In genomic region chr3R:8334982-8335381, dm6 we compare ENCODE assay signal across 1 fruit fly cellular context.
A peak's percentile ranks its signal among the peaks of the same experiment; 100 is the strongest.
TF ChIP-seq lines count a peak whose summit lies in the region.

No protein-coding gene starts in this region.

TF ChIP-seq in whole organism, embryonic, 481 proteins besides CTCF, POLR2A, EP300 and RAD21 (continued from another document):
- TF ChIP-seq Sox102F (GFP tag; optimal IDR thresholded peaks at IDR 0.05; lab: Kevin White, UChicago) (no peak), CG2712 (tag; optimal IDR thresholded peaks at IDR 0.05; lab: Kevin White, UChicago) (no peak), Rx (GFP tag; IDR thresholded peaks at IDR 0.05; lab: Robert Waterston, UW) (no peak), hb (GFP tag; IDR thresholded peaks at IDR 0.05; lab: Robert Waterston, UW; ENCODE audit: partially characterized antibody) (no peak), zen (tag; optimal IDR thresholded peaks at IDR 0.05; lab: Kevin White, UChicago) (peak; percentile 44), Elba2 (GFP tag; optimal IDR thresholded peaks at IDR 0.05; lab: Kevin White, UChicago) (peak; percentile 93), CG11456 (GFP tag; IDR thresholded peaks at IDR 0.05; lab: Robert Waterston, UW) (no peak), CG14014 (GFP tag; IDR thresholded peaks at IDR 0.05; lab: Robert Waterston, UW) (no peak), sd (tag; optimal IDR thresholded peaks at IDR 0.05; lab: Kevin White, UChicago) (no peak), fu2 (GFP tag; optimal IDR thresholded peaks at IDR 0.05; lab: Kevin White, UChicago) (no peak), CG17359 (tag; optimal IDR thresholded peaks at IDR 0.05; lab: Kevin White, UChicago) (no peak), ase (GFP tag; IDR thresholded peaks at IDR 0.05; lab: Robert Waterston, UW) (no peak), NfI (GFP tag; optimal IDR thresholded peaks at IDR 0.05; lab: Kevin White, UChicago) (no peak), br (optimal IDR thresholded peaks at IDR 0.05; lab: Kevin White, UChicago) (no peak), CG2875 (GFP tag; optimal IDR thresholded peaks at IDR 0.05; lab: Kevin White, UChicago) (no peak), ash1 (GFP tag; optimal IDR thresholded peaks at IDR 0.05; lab: Kevin White, UChicago) (no peak), H15 (GFP tag; IDR thresholded peaks at IDR 0.05; lab: Robert Waterston, UW) (no peak)
